Fruit fly (Drosophila melanogaster) whole organism, embryonic: ENCODE measurements around the gene CG4467.

ENCODE experiments used
- CG1024 ChIP-seq: fragments of 200-800 bp; sonication (Bioruptor generic); IDR thresholded peaks from 2 replicates; pipeline ENCODE4 v1.3.6; 2022; ENCODE audit warnings: missing biosample characterization, missing genetic modification characterization
- CG10462 ChIP-seq: fragments of 200-800 bp; sonication (Bioruptor generic); optimal IDR thresholded peaks from 2 replicates; lab custom pipeline; 2016; ENCODE audit warnings: missing biosample characterization, missing genetic modification characterization
- CG11085 ChIP-seq: fragments of 200-800 bp; sonication (Bioruptor generic); IDR thresholded peaks from 2 replicates; pipeline ENCODE4 v1.3.6; 2022; ENCODE audit warnings: missing biosample characterization, missing genetic modification characterization
- CG11560 ChIP-seq: fragments of 200-800 bp; sonication (Bioruptor generic); IDR thresholded peaks from 3 replicates; pipeline ENCODE4 v1.3.6; 2022; ENCODE audit warnings: missing biosample characterization, missing genetic modification characterization
- CG15696 ChIP-seq: fragments of 200-800 bp; sonication (Bioruptor generic); optimal IDR thresholded peaks from 2 replicates; lab custom pipeline; 2019; ENCODE audit warnings: missing biosample characterization, mild to moderate bottlenecking, missing genetic modification characterization, moderate library complexity
- CG18262 ChIP-seq: fragments of 200-800 bp; optimal IDR thresholded peaks from 3 replicates; lab custom pipeline; 2019; ENCODE audit warnings: missing biosample characterization, mild to moderate bottlenecking, missing genetic modification characterization, moderate library complexity
- CG18619 ChIP-seq: fragments of 200-800 bp; sonication (Bioruptor generic); optimal IDR thresholded peaks from 3 replicates; lab custom pipeline; 2017; ENCODE audit warnings: missing biosample characterization, mild to moderate bottlenecking, missing genetic modification characterization
- CG3163 ChIP-seq: fragments of 200-800 bp; sonication (Bioruptor generic); optimal IDR thresholded peaks from 3 replicates; lab custom pipeline; 2016; ENCODE audit warnings: missing biosample characterization, missing genetic modification characterization
- CG3995 ChIP-seq: fragments of 200-800 bp; sonication (Bioruptor generic); optimal IDR thresholded peaks from 3 replicates; lab custom pipeline; 2016; ENCODE audit warnings: missing biosample characterization, missing genetic modification characterization
- CG4730 ChIP-seq: fragments of 200-800 bp; sonication (Bioruptor generic); IDR thresholded peaks from 2 replicates; pipeline ENCODE4 v1.3.6; 2022; ENCODE audit warnings: missing biosample characterization, missing genetic modification characterization
- CG6765 ChIP-seq: fragments of 200-800 bp; sonication (Bioruptor generic); optimal IDR thresholded peaks from 3 replicates; lab custom pipeline; 2017; ENCODE audit warnings: missing biosample characterization, mild to moderate bottlenecking, missing genetic modification characterization
- CG9876 ChIP-seq: fragments of 200-800 bp; sonication (Bioruptor generic); optimal IDR thresholded peaks from 2 replicates; lab custom pipeline; 2016; ENCODE audit warnings: missing biosample characterization, missing genetic modification characterization
- CG9932 ChIP-seq: fragments of 200-800 bp; sonication (Bioruptor generic); IDR thresholded peaks from 2 replicates; pipeline ENCODE4 v1.3.6; 2022; ENCODE audit warnings: missing biosample characterization, missing genetic modification characterization
- CHES-1-like ChIP-seq: fragments of 200-800 bp; sonication (Bioruptor generic); optimal IDR thresholded peaks from 2 replicates; lab custom pipeline; 2016; ENCODE audit warnings: missing biosample characterization, missing genetic modification characterization
- Camta ChIP-seq: fragments of 200-800 bp; sonication (Bioruptor generic); optimal IDR thresholded peaks from 2 replicates; lab custom pipeline; 2016; ENCODE audit warnings: missing biosample characterization, missing genetic modification characterization
- Dek ChIP-seq: fragments of 200-800 bp; sonication (Bioruptor generic); optimal IDR thresholded peaks from 3 replicates; lab custom pipeline; 2019; ENCODE audit warnings: missing biosample characterization, mild to moderate bottlenecking, missing genetic modification characterization, moderate library complexity
- Dip2 ChIP-seq: fragments of 200-800 bp; sonication (Bioruptor generic); IDR thresholded peaks from 2 replicates; pipeline ENCODE4 v1.3.6; 2022; ENCODE audit warnings: missing biosample characterization, missing genetic modification characterization
- Eip74EF ChIP-seq, 2 experiments: fragments of 200-800 bp in 1 of 2; fragments of >200 bp in 1 of 2; sonication (Bioruptor generic) in 1 of 2; optimal IDR thresholded peaks; 2 replicates each; lab custom pipeline; 2017 to 2019; ENCODE audit warnings: missing biosample characterization in 2 of 2, missing genetic modification characterization in 2 of 2, mild to moderate bottlenecking in 1 of 2, moderate library complexity in 1 of 2
- Fer1 ChIP-seq: fragments of 200-800 bp; sonication (Bioruptor generic); optimal IDR thresholded peaks from 2 replicates; lab custom pipeline; 2017; ENCODE audit warnings: missing biosample characterization, mild to moderate bottlenecking, missing genetic modification characterization
- GATAe ChIP-seq: fragments of 200-800 bp; sonication (Bioruptor generic); conservative IDR thresholded peaks from 2 replicates; pipeline ENCODE4 v1.3.6; 2022; ENCODE audit warnings: missing biosample characterization, missing genetic modification characterization
- Kr ChIP-seq: fragments of 200-800 bp; sonication (Bioruptor generic); optimal IDR thresholded peaks from 2 replicates; lab custom pipeline; 2017; ENCODE audit warnings: missing biosample characterization, mild to moderate bottlenecking, missing genetic modification characterization
- Mes4 ChIP-seq: fragments of 200-800 bp; sonication (Bioruptor generic); optimal IDR thresholded peaks from 2 replicates; lab custom pipeline; 2016; ENCODE audit warnings: missing biosample characterization, missing genetic modification characterization
- Oli ChIP-seq: fragments of 200-800 bp; sonication (Bioruptor generic); optimal IDR thresholded peaks from 2 replicates; lab custom pipeline; 2018; ENCODE audit warnings: missing biosample characterization, mild to moderate bottlenecking, missing genetic modification characterization, moderate library complexity
- Opbp ChIP-seq: fragments of 200-800 bp; sonication (Bioruptor generic); IDR thresholded peaks from 3 replicates; pipeline ENCODE4 v1.3.6; 2022; ENCODE audit warnings: missing biosample characterization, missing genetic modification characterization; ENCODE audit not compliant: partially characterized antibody
- Pdp1 ChIP-seq, 2 experiments: fragments of 200-800 bp; sonication (Bioruptor generic); optimal IDR thresholded peaks; 3 replicates each; lab custom pipeline; 2016; ENCODE audit warnings: missing biosample characterization in 2 of 2, missing genetic modification characterization in 2 of 2, mild to moderate bottlenecking in 1 of 2, moderate library complexity in 1 of 2
- Rx ChIP-seq: fragments of 200-800 bp; sonication (Bioruptor generic); IDR thresholded peaks from 2 replicates; pipeline ENCODE4 v1.3.6; 2022; ENCODE audit warnings: missing biosample characterization, missing genetic modification characterization
- Sin3A ChIP-seq: fragments of >200 bp; optimal IDR thresholded peaks from 2 replicates; lab custom pipeline; 2018
- Xrp1 ChIP-seq: fragments of 200-800 bp; sonication (Bioruptor generic); IDR thresholded peaks from 2 replicates; pipeline ENCODE4 v1.3.6; 2022; ENCODE audit warnings: missing biosample characterization, missing genetic modification characterization
- bab2 ChIP-seq: fragments of 200-800 bp; sonication (Bioruptor generic); optimal IDR thresholded peaks from 2 replicates; lab custom pipeline; 2016; ENCODE audit warnings: missing biosample characterization, missing genetic modification characterization
- emc ChIP-seq: fragments of 200-800 bp; sonication (Bioruptor generic); optimal IDR thresholded peaks from 2 replicates; lab custom pipeline; 2016; ENCODE audit warnings: missing biosample characterization, missing genetic modification characterization
- en ChIP-seq: fragments of 200-800 bp; sonication (Bioruptor generic); optimal IDR thresholded peaks from 2 replicates; lab custom pipeline; 2016; ENCODE audit warnings: missing biosample characterization, missing genetic modification characterization
- exex ChIP-seq: fragments of 200-800 bp; sonication (Bioruptor generic); optimal IDR thresholded peaks from 4 replicates; lab custom pipeline; 2018; ENCODE audit warnings: missing biosample characterization, mild to moderate bottlenecking, missing genetic modification characterization, moderate library complexity
- her ChIP-seq: fragments of 200-800 bp; sonication (Bioruptor generic); optimal IDR thresholded peaks from 2 replicates; lab custom pipeline; 2016; ENCODE audit warnings: missing biosample characterization, missing genetic modification characterization
- ind ChIP-seq: fragments of 200-800 bp; sonication (Bioruptor generic); optimal IDR thresholded peaks from 3 replicates; lab custom pipeline; 2016; ENCODE audit warnings: missing biosample characterization, missing genetic modification characterization
- lilli ChIP-seq: fragments of 200-800 bp; sonication (Bioruptor generic); optimal IDR thresholded peaks from 3 replicates; lab custom pipeline; 2016; ENCODE audit warnings: missing biosample characterization, missing genetic modification characterization
- maf-S ChIP-seq: fragments of 200-800 bp; sonication (Bioruptor generic); optimal IDR thresholded peaks from 2 replicates; lab custom pipeline; 2016; ENCODE audit warnings: missing biosample characterization, missing genetic modification characterization
- oc ChIP-seq: fragments of 200-800 bp; sonication (Bioruptor generic); optimal IDR thresholded peaks from 2 replicates; lab custom pipeline; 2018; ENCODE audit warnings: missing biosample characterization, mild to moderate bottlenecking, missing genetic modification characterization, moderate library complexity
- pan ChIP-seq, 4 experiments: fragments of >200 bp in 3 of 4; fragments of 200-800 bp in 1 of 4; sonication (Bioruptor generic) in 1 of 4; optimal IDR thresholded peaks in 3 of 4; IDR thresholded peaks in 1 of 4; 2 replicates each; pipeline versions ENCODE4 v1.3.6 to Lab custom; 2017 to 2022; ENCODE audit warnings: missing biosample characterization in 2 of 4, missing genetic modification characterization in 2 of 4, mixed read lengths in 1 of 4
- scrt ChIP-seq: fragments of 200-800 bp; sonication (Bioruptor generic); optimal IDR thresholded peaks from 2 replicates; lab custom pipeline; 2018; ENCODE audit warnings: missing biosample characterization, mild to moderate bottlenecking, missing genetic modification characterization, moderate library complexity
- so ChIP-seq: fragments of 200-800 bp; sonication (Bioruptor generic); IDR thresholded peaks from 3 replicates; pipeline ENCODE4 v1.3.6; 2022; ENCODE audit warnings: missing biosample characterization, missing genetic modification characterization
- ssp ChIP-seq: fragments of 200-800 bp; sonication (Bioruptor generic); IDR thresholded peaks from 2 replicates; pipeline ENCODE4 v1.3.6; 2022; ENCODE audit warnings: missing biosample characterization, missing genetic modification characterization
- tap ChIP-seq: fragments of 200-800 bp; optimal IDR thresholded peaks from 3 replicates; lab custom pipeline; 2019; ENCODE audit warnings: missing biosample characterization, mild to moderate bottlenecking, missing genetic modification characterization, moderate library complexity
- toy ChIP-seq: fragments of 200-800 bp; sonication (Bioruptor generic); IDR thresholded peaks from 2 replicates; pipeline ENCODE4 v1.3.6; 2022; ENCODE audit warnings: missing biosample characterization, missing genetic modification characterization
- usp ChIP-seq: fragments of >200 bp; optimal IDR thresholded peaks from 2 replicates; lab custom pipeline; 2017; ENCODE audit warnings: missing biosample characterization, missing genetic modification characterization
- vfl ChIP-seq: fragments of 200-800 bp; sonication (Bioruptor generic); optimal IDR thresholded peaks from 2 replicates; lab custom pipeline; 2016; ENCODE audit warnings: missing biosample characterization, missing genetic modification characterization
- vvl ChIP-seq: fragments of 200-800 bp; sonication (Bioruptor generic); IDR thresholded peaks from 2 replicates; pipeline ENCODE4 v1.3.6; 2022; ENCODE audit warnings: missing biosample characterization, missing genetic modification characterization
- wdn ChIP-seq: fragments of 200-800 bp; sonication (Bioruptor generic); IDR thresholded peaks from 2 replicates; pipeline ENCODE4 v1.3.6; 2022; ENCODE audit warnings: missing biosample characterization, missing genetic modification characterization
- z ChIP-seq: fragments of 200-800 bp; sonication (Bioruptor generic); IDR thresholded peaks from 3 replicates; pipeline ENCODE4 v1.3.6; 2022; ENCODE audit warnings: missing biosample characterization, missing genetic modification characterization

Gene CG4467

DNA sequence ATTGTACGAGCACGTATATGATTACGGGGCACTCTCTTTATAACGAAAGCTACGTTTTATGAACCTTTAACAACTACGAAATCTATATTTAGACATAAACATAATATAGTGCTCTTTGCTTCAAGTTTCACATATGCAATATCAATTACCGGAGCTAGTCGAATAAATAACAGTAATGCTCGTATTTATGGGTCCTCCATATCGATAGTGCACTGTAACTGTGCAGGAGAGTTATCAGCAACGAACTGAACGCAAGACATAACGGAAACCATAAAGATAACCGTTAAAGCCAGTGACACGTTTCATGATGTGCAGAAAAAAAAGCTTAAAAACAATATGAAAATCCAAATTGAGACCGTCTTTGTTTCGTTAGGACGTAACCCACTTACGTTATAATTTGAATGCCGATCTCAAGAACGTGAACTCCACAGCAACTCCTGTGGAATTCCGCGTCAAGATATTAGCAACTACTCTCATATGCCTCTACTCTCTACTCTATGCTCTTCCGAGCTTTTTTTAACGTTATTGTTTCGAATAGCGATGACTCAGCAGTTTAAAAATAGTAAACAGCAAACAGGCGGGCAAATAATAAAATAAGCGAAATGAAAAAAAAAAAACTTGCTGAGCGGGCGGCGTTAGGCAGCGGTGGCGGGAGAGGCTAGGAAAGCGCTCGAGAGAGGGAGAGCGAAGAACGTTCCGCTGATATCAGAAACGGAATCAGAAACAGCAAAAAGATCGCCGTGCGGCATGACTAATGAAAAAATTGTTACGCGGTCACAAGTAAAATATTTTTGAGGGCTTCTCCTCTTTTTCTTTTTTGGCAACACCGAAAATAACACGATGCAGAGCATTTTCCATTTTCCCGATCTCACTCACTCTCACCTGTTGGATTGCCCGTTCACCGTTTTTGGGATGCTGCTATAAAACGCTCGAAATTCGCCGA lies 58.5 kb downstream of the CG4467 start (continued):
- TF ChIP-seq CG1024 (GFP tag; lab: Robert Waterston, UW), result 0 out of 2 replicates have a peak, but pooled peaks have one; percentile 27
- no peak for TF ChIP-seq CG10462 (GFP tag; lab: Kevin White, UChicago)
- peak; percentile 53 for TF ChIP-seq ssp (GFP tag; lab: Robert Waterston, UW)
- TF ChIP-seq Xrp1 (GFP tag; lab: Robert Waterston, UW), result peak; percentile 73
- peak; percentile 56 for TF ChIP-seq her (GFP tag; lab: Kevin White, UChicago)
- TF ChIP-seq z (GFP tag; lab: Robert Waterston, UW), result peak; percentile 89
- TF ChIP-seq CG11085, result peak; percentile 52; the same call in 1 of the 2 replicates
- TF ChIP-seq exex (tag; lab: Kevin White, UChicago), result peak; percentile 43
- 0 out of 2 replicates have a peak, but pooled peaks have one; percentile 33 for TF ChIP-seq Rx (GFP tag; lab: Robert Waterston, UW)
- TF ChIP-seq GATAe (GFP tag; lab: Robert Waterston, UW), result no peak; the same call in 1 of the 2 replicates
- TF ChIP-seq maf-S, result peak; percentile 64
- peak; percentile 88 for TF ChIP-seq lilli (GFP tag; lab: Kevin White, UChicago)
- TF ChIP-seq wdn (GFP tag; lab: Robert Waterston, UW), result peak; percentile 73; the same call in 1 of the 2 replicates
- TF ChIP-seq toy, result no peak
- TF ChIP-seq CG15696 (tag; lab: Kevin White, UChicago), result peak; percentile 16
- TF ChIP-seq Opbp (GFP tag; lab: Robert Waterston, UW), result no peak
- TF ChIP-seq en (GFP tag; lab: Kevin White, UChicago), result no peak
- TF ChIP-seq Dip2 (GFP tag; lab: Robert Waterston, UW), result no peak
- peak; percentile 45 for TF ChIP-seq vfl
- TF ChIP-seq Eip74EF (GFP tag; optimal IDR thresholded peaks at IDR 0.05; lab: Kevin White, UChicago), result peak in 1 of 2 experiments; percentile 57
- TF ChIP-seq CHES-1-like (GFP tag; lab: Kevin White, UChicago), result peak; percentile 69
- TF ChIP-seq CG3995 (GFP tag; lab: Kevin White, UChicago), result peak; percentile 38
- TF ChIP-seq scrt (GFP tag; lab: Kevin White, UChicago), result peak; percentile 57
- peak; percentile 60 for TF ChIP-seq CG6765 (GFP tag; lab: Kevin White, UChicago)
- TF ChIP-seq pan (optimal IDR thresholded peaks at IDR 0.05; lab: Kevin White, UChicago), result no peak
- peak in 1 of 2 experiments; percentile 74 for TF ChIP-seq pan (GFP tag; optimal IDR thresholded peaks at IDR 0.05 in 1 of 2, IDR thresholded peaks at IDR 0.05 in 1 of 2)
- TF ChIP-seq oc, result peak; percentile 54
- peak; percentile 50; the same call in 1 of the 3 replicates for TF ChIP-seq CG11560
- TF ChIP-seq Sin3A (lab: Kevin White, UChicago), result no peak
- peak; percentile 71 for TF ChIP-seq Dek (tag; lab: Kevin White, UChicago)
- TF ChIP-seq emc (GFP tag; lab: Kevin White, UChicago), result peak; percentile 49
- no peak for TF ChIP-seq usp (GFP tag; lab: Kevin White, UChicago)
- peak; percentile 59 for TF ChIP-seq CG18619 (GFP tag; lab: Kevin White, UChicago)
- TF ChIP-seq CG18262 (tag; lab: Kevin White, UChicago), result peak; percentile 72
- TF ChIP-seq Mes4 (GFP tag; lab: Kevin White, UChicago), result peak; percentile 59
- no peak for TF ChIP-seq Kr (GFP tag; lab: Kevin White, UChicago)
- TF ChIP-seq CG9932 (GFP tag; lab: Robert Waterston, UW), result peak; percentile 81
- peak; percentile 83 for TF ChIP-seq Oli (tag; lab: Kevin White, UChicago)
- peak; percentile 64; the same call in 1 of the 3 replicates for TF ChIP-seq so (GFP tag; lab: Robert Waterston, UW)
- peak; percentile 19 for TF ChIP-seq CG3163 (GFP tag; lab: Kevin White, UChicago)
- no peak for TF ChIP-seq CG4730
- TF ChIP-seq ind (GFP tag; lab: Kevin White, UChicago), result peak; percentile 80
- peak; percentile 70 for TF ChIP-seq bab2
- TF ChIP-seq CG9876, result peak; percentile 55
- peak; percentile 84 for TF ChIP-seq tap (tag; lab: Kevin White, UChicago)
- peak; percentile 76 for TF ChIP-seq vvl (GFP tag; lab: Robert Waterston, UW)
- peak; percentile 60 to 78 for TF ChIP-seq Pdp1 (GFP tag; optimal IDR thresholded peaks at IDR 0.05; lab: Kevin White, UChicago)
- TF ChIP-seq Fer1 (GFP tag; lab: Kevin White, UChicago), result peak; percentile 82
- peak; percentile 63 for TF ChIP-seq Camta
